Worm (Caenorhabditis elegans) whole organism, mixed stage, embryonic: ENCODE results near the gene srb-17.

Experiments used
- M03D4.4 ChIP-seq: sonication (generic microtip); optimal IDR thresholded peaks from 2 replicates; lab custom pipeline; 2017; ENCODE audit warnings: mild to moderate bottlenecking, missing genetic modification characterization, missing compliant biosample characterization
- blmp-1 ChIP-seq: fragments of 150-350 bp; optimal IDR thresholded peaks from 2 replicates; lab custom pipeline; 2014; ENCODE audit warnings: missing biosample characterization, missing genetic modification characterization
- ceh-39 ChIP-seq: fragments of 150-350 bp; optimal IDR thresholded peaks from 2 replicates; lab custom pipeline; 2014; ENCODE audit warnings: missing biosample characterization, missing genetic modification characterization
- ceh-43 ChIP-seq: fragments of 200-800 bp; sonication (Bioruptor generic); optimal IDR thresholded peaks from 2 replicates; lab custom pipeline; 2018; ENCODE audit warnings: mild to moderate bottlenecking, missing genetic modification characterization, moderate library complexity, missing compliant biosample characterization
- ces-1 ChIP-seq: fragments of 150-350 bp; optimal IDR thresholded peaks from 2 replicates; lab custom pipeline; 2014; ENCODE audit warnings: missing biosample characterization, missing genetic modification reagents, missing genetic modification characterization
- cnd-1 ChIP-seq: fragments of 200-800 bp; sonication (Bioruptor generic); optimal IDR thresholded peaks from 2 replicates; lab custom pipeline; 2018; ENCODE audit warnings: mild to moderate bottlenecking, missing genetic modification characterization, missing compliant biosample characterization
- drap-1 ChIP-seq: fragments of 200-800 bp; sonication (Bioruptor generic); optimal IDR thresholded peaks from 3 replicates; lab custom pipeline; 2018; ENCODE audit warnings: mild to moderate bottlenecking, missing genetic modification characterization, missing compliant biosample characterization
- elt-1 ChIP-seq: sonication (generic microtip); optimal IDR thresholded peaks from 2 replicates; lab custom pipeline; 2017; ENCODE audit warnings: missing genetic modification characterization, mild to moderate bottlenecking, missing compliant biosample characterization, antibody characterized with exemption, moderate library complexity, borderline replicate concordance; ENCODE audit not compliant: insufficient read depth
- flh-1 ChIP-seq: fragments of 200-800 bp; sonication (Bioruptor generic); optimal IDR thresholded peaks from 2 replicates; lab custom pipeline; 2018; ENCODE audit warnings: mild to moderate bottlenecking, missing genetic modification characterization, moderate library complexity, missing compliant biosample characterization
- ham-2 ChIP-seq: fragments of 200-800 bp; sonication (Bioruptor generic); optimal IDR thresholded peaks from 2 replicates; lab custom pipeline; 2018; ENCODE audit warnings: mild to moderate bottlenecking, missing genetic modification characterization, missing compliant biosample characterization
- hlh-1 ChIP-seq: fragments of 150-350 bp; optimal IDR thresholded peaks from 2 replicates; lab custom pipeline; 2014; ENCODE audit warnings: missing biosample characterization, missing genetic modification reagents, missing genetic modification characterization
- lin-13 ChIP-seq: fragments of 150-350 bp; optimal IDR thresholded peaks from 2 replicates; lab custom pipeline; 2014; ENCODE audit warnings: missing biosample characterization, missing genetic modification characterization
- lin-32 ChIP-seq: fragments of 200-800 bp; sonication (Bioruptor generic); optimal IDR thresholded peaks from 2 replicates; lab custom pipeline; 2018; ENCODE audit warnings: mild to moderate bottlenecking, missing genetic modification characterization, missing compliant biosample characterization
- lsy-2 ChIP-seq: fragments of 150-350 bp; optimal IDR thresholded peaks from 2 replicates; lab custom pipeline; 2014; ENCODE audit warnings: missing biosample characterization, missing genetic modification characterization
- mab-5 ChIP-seq: fragments of 150-350 bp; optimal IDR thresholded peaks from 2 replicates; lab custom pipeline; 2014; ENCODE audit warnings: missing biosample characterization, missing genetic modification characterization
- mep-1 ChIP-seq: fragments of 150-350 bp; optimal IDR thresholded peaks from 2 replicates; lab custom pipeline; 2017; ENCODE audit warnings: missing biosample characterization, missing genetic modification reagents, missing genetic modification characterization, inconsistent platforms
- mls-2 ChIP-seq: sonication (generic microtip); optimal IDR thresholded peaks from 2 replicates; lab custom pipeline; 2016; ENCODE audit warnings: mild to moderate bottlenecking, missing genetic modification characterization, moderate library complexity, missing compliant biosample characterization
- nhr-12 ChIP-seq: fragments of 150-350 bp; optimal IDR thresholded peaks from 2 replicates; lab custom pipeline; 2014; ENCODE audit warnings: missing biosample characterization, missing genetic modification characterization
- nhr-2 ChIP-seq: fragments of 150-350 bp; optimal IDR thresholded peaks from 2 replicates; lab custom pipeline; 2014; ENCODE audit warnings: missing biosample characterization, missing genetic modification characterization
- nhr-237 ChIP-seq: fragments of 150-350 bp; optimal IDR thresholded peaks from 2 replicates; lab custom pipeline; 2014; ENCODE audit warnings: missing biosample characterization, missing genetic modification characterization
- nhr-28 ChIP-seq: fragments of 150-350 bp; optimal IDR thresholded peaks from 2 replicates; lab custom pipeline; 2014; ENCODE audit warnings: missing biosample characterization, missing genetic modification characterization
- nhr-76 ChIP-seq: sonication (generic microtip); optimal IDR thresholded peaks from 2 replicates; lab custom pipeline; 2017; ENCODE audit warnings: missing biosample characterization, missing genetic modification characterization
- pha-4 ChIP-seq: fragments of 150-350 bp; optimal IDR thresholded peaks from 2 replicates; lab custom pipeline; 2018; ENCODE audit warnings: missing biosample characterization, missing genetic modification reagents, missing genetic modification characterization
- sem-2 ChIP-seq: fragments of 200-800 bp; sonication (Bioruptor generic); optimal IDR thresholded peaks from 2 replicates; lab custom pipeline; 2018; ENCODE audit warnings: mild to moderate bottlenecking, missing genetic modification characterization, missing compliant biosample characterization
- snpc-4 ChIP-seq: fragments of 150-350 bp; optimal IDR thresholded peaks from 2 replicates; lab custom pipeline; 2014; ENCODE audit warnings: missing biosample characterization, missing genetic modification characterization
- sptf-1 ChIP-seq: sonication (generic microtip); optimal IDR thresholded peaks from 2 replicates; lab custom pipeline; 2017; ENCODE audit warnings: mild to moderate bottlenecking, missing genetic modification characterization, moderate library complexity, missing compliant biosample characterization
- unc-120 ChIP-seq: sonication (generic microtip); optimal IDR thresholded peaks from 2 replicates; lab custom pipeline; 2017; ENCODE audit warnings: missing genetic modification characterization, missing compliant biosample characterization; ENCODE audit not compliant: poor library complexity, severe bottlenecking
- unc-62 ChIP-seq: fragments of 150-350 bp; optimal IDR thresholded peaks from 2 replicates; lab custom pipeline; 2014; ENCODE audit warnings: missing biosample characterization, missing genetic modification reagents, missing genetic modification characterization
- zip-8 ChIP-seq: fragments of 150-350 bp; optimal IDR thresholded peaks from 2 replicates; lab custom pipeline; 2014; ENCODE audit warnings: missing biosample characterization, missing genetic modification characterization
- ztf-11 ChIP-seq: fragments of 150-350 bp; optimal IDR thresholded peaks from 2 replicates; lab custom pipeline; 2014; ENCODE audit warnings: missing biosample characterization, missing genetic modification characterization

Gene srb-17

DNA sequence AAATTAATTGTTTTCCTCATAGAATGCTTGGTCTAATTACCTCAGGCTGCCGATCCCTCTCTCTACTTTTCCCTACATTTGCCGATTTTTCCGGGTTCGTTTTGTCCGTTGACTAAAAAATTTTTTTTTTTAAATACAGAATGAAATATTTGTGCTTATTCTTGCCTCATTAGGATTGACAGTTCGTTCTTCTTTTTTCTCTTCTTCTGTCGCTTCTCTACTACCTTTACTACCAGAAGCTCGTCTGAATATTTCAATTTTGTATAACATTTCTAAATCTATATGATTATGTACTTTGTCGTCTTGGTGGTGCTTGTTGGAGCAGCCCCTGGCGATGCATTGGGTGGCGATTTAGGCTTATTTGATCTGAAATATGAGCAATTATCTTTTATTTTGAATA is 18.2 kb upstream of the srb-17 start:
- TF ChIP-seq mab-5 (tag; lab: Kevin White, UChicago) (no peak), nhr-28 (tag; lab: Kevin White, UChicago) (no peak)

- TF ChIP-seq mab-5 (tag; lab: Kevin White, UChicago), result no peak
- no peak for TF ChIP-seq cnd-1 (tag; lab: Kevin White, UChicago)
- no peak for TF ChIP-seq mls-2 (tag; lab: Kevin White, UChicago)
- TF ChIP-seq ztf-11, result no peak
- TF ChIP-seq ham-2 (GFP tag; lab: Kevin White, UChicago), result no peak
- TF ChIP-seq mep-1 (tag; lab: Kevin White, UChicago), result no peak
- TF ChIP-seq ces-1, result no peak
- TF ChIP-seq nhr-12 (tag; lab: Kevin White, UChicago), result no peak
- TF ChIP-seq pha-4 (tag; lab: Kevin White, UChicago), result no peak
- no peak for TF ChIP-seq nhr-76 (tag; lab: Kevin White, UChicago)
- TF ChIP-seq sptf-1 (tag; lab: Kevin White, UChicago), result no peak
- no peak for TF ChIP-seq sem-2 (GFP tag; lab: Kevin White, UChicago)
- TF ChIP-seq elt-1 (tag; lab: Kevin White, UChicago), result no peak
- no peak for TF ChIP-seq flh-1
- no peak for TF ChIP-seq blmp-1 (tag; lab: Kevin White, UChicago)
- no peak for TF ChIP-seq unc-120
- no peak for TF ChIP-seq lsy-2
- TF ChIP-seq ceh-43 (GFP tag; lab: Kevin White, UChicago), result no peak
- no peak for TF ChIP-seq lin-32 (GFP tag; lab: Kevin White, UChicago)
Observed at ce11 chrIV:10472478-10472877, 15.4 kb upstream of the srb-17 start, which contains the start of gene bgnt-1.1. bgnt-1.1 (plus strand) TSS chrIV:10472778.

DNA sequence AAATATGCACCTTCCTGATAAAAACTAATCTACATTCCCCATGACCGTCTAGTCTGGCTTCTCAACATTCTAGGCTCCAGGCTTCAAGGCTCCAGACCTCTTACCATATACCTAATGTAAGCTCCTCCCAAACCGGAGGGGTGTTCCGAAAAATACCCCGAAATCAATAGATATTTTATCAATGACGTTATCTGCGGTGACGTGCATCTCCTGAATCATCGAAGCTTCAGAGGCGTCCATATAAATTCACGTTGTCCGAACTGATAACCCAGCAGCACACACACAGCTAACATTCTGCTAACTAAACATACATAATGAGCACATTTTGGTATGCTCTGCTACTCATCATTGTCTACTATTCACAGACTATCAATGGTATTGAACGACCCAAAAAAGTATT is 12.5 kb upstream of the srb-17 start, which contains the start of gene ugt-44:
Gene ugt-44, plus strand, starts transcription at position 248 of the 400 bp plus-strand sequence.
- TF ChIP-seq unc-62 (GFP tag; lab: Kevin White, UChicago) (no peak), ztf-11 (no peak), snpc-4 (tag; lab: Kevin White, UChicago) (no peak), sptf-1 (tag; lab: Kevin White, UChicago) (no peak), zip-8 (tag; lab: Kevin White, UChicago) (no peak), lsy-2 (no peak), nhr-28 (tag; lab: Kevin White, UChicago) (no peak), drap-1 (GFP tag; lab: Kevin White, UChicago) (no peak), flh-1 (no peak), nhr-2 (tag; lab: Kevin White, UChicago) (no peak), ceh-39 (no peak), ceh-43 (GFP tag; lab: Kevin White, UChicago) (no peak)

- TF ChIP-seq sem-2 (GFP tag; lab: Kevin White, UChicago) (no peak), elt-1 (tag; lab: Kevin White, UChicago) (no peak), M03D4.4 (tag; lab: Kevin White, UChicago) (no peak), sptf-1 (tag; lab: Kevin White, UChicago) (no peak), unc-62 (GFP tag; lab: Kevin White, UChicago) (no peak), lin-13 (no peak), ces-1 (no peak), ztf-11 (no peak), ceh-39 (no peak), flh-1 (no peak), ceh-43 (GFP tag; lab: Kevin White, UChicago) (no peak), zip-8 (tag; lab: Kevin White, UChicago) (no peak), mab-5 (tag; lab: Kevin White, UChicago) (no peak), blmp-1 (tag; lab: Kevin White, UChicago) (no peak), unc-120 (no peak), lin-32 (GFP tag; lab: Kevin White, UChicago) (no peak)
Observed at ce11 chrIV:10468662-10469061, 11.6 kb upstream of the srb-17 start.

DNA sequence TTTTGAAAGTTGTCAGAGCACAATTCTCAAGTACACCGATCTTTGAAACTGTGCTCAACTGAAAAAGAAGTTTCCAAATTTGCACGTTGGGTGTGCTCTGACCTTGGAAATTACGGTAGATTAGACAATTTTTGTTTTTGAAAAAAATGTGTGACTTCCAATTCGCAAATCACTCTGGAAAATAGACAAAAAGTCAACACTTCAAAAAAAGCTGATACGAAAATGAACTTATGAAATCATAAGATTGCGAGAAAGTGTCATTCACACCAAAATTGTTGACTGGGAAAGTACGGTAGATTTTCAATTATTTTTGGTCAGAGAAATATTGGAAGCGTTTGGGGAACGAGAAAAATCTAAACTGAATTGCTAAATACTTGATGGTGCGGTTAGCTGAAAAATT is 10.3 kb upstream of the srb-17 start:
- TF ChIP-seq ceh-43 (GFP tag; lab: Kevin White, UChicago), result no peak
- TF ChIP-seq nhr-76 (tag; lab: Kevin White, UChicago), result no peak
- no peak for TF ChIP-seq ceh-39
- TF ChIP-seq elt-1 (tag; lab: Kevin White, UChicago), result no peak
- no peak for TF ChIP-seq drap-1 (GFP tag; lab: Kevin White, UChicago)
- TF ChIP-seq mab-5 (tag; lab: Kevin White, UChicago), result no peak
- no peak for TF ChIP-seq unc-120
- TF ChIP-seq mep-1 (tag; lab: Kevin White, UChicago), result no peak
- TF ChIP-seq sptf-1 (tag; lab: Kevin White, UChicago), result no peak
- no peak for TF ChIP-seq nhr-237
- TF ChIP-seq ham-2 (GFP tag; lab: Kevin White, UChicago), result no peak
- TF ChIP-seq hlh-1 (tag; lab: Kevin White, UChicago), result no peak
- no peak for TF ChIP-seq ztf-11
- no peak for TF ChIP-seq M03D4.4 (tag; lab: Kevin White, UChicago)
